Fruit fly (Drosophila melanogaster): ENCODE data around the gene CG9121.
A peak's percentile ranks its signal among the peaks of the same experiment; 100 is the strongest.

Gene CG9121

DNA sequence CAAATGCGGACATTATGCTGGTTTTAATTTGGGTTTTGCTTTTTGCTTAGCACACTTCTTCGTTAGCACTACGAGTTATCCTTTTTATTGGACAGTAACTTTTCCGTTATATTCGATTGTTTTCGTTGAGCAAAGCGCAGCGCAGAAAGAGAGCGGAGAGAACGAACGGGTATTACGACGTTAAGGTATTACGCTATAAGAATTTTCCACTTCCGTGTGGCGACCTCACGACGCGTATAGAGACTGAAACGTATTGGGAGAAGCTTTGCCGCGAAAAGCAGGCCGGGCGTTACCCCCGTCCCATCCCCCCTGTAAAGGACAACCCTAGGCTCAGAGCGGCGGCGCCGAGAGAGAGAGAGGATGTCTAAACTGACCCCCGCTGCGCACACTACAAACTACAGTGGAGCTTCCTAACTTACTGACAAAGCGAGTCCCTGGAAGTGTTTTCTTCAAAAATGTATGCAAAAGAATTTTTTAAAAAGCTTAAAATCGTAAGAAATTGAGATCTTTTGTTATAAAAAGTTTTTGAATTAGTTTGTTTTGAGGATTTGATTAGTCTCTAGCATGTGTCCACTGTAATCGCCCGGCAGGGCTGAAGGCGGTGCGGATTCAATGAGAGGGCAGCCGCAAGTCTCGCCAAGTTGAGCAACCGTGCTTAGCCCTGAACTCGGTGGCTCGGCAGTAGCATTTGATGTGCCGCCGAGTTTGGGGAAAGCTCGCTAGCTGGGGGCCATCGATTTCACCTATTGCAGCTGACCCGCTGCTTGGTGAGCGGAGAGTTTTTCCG, 46.0 kb downstream of the CG9121 start (continued):
- TF ChIP-seq eyg (GFP tag; optimal IDR thresholded peaks at IDR 0.05) (peak; percentile 93), twi (tag; optimal IDR thresholded peaks at IDR 0.05) (peak; percentile 74), Gsc (GFP tag; IDR thresholded peaks at IDR 0.05) (peak; percentile 88), Camta (GFP tag; optimal IDR thresholded peaks at IDR 0.05) (peak; percentile 92), br (optimal IDR thresholded peaks at IDR 0.05) (no peak), fd96Cb (tag; optimal IDR thresholded peaks at IDR 0.05) (peak; percentile 93), Poxn (GFP tag; IDR thresholded peaks at IDR 0.05) (peak; percentile 85), CG7786 (GFP tag; optimal IDR thresholded peaks at IDR 0.05) (peak; percentile 97), otp (GFP tag; IDR thresholded peaks at IDR 0.05) (peak; percentile 93), inv (GFP tag; IDR thresholded peaks at IDR 0.05; ENCODE audit: partially characterized antibody) (no peak), Atf-2 (GFP tag; optimal IDR thresholded peaks at IDR 0.05) (peak; percentile 90), cwo (GFP tag; optimal IDR thresholded peaks at IDR 0.05) (peak; percentile 95), ac (GFP tag; optimal IDR thresholded peaks at IDR 0.05) (peak; percentile 27), Atf6 (GFP tag; IDR thresholded peaks at IDR 0.05) (peak; percentile 96), Abd-B (GFP tag; optimal IDR thresholded peaks at IDR 0.05) (peak; percentile 91), sr (GFP tag; IDR thresholded peaks at IDR 0.05) (peak; percentile 62), NK7.1 (GFP tag; optimal IDR thresholded peaks at IDR 0.05) (peak; percentile 91), peb (GFP tag; IDR thresholded peaks at IDR 0.05) (peak; percentile 94), crol (GFP tag; IDR thresholded peaks at IDR 0.05) (peak; percentile 78), HLH3B (GFP tag; IDR thresholded peaks at IDR 0.05) (peak; percentile 97), CG2712 (tag; optimal IDR thresholded peaks at IDR 0.05) (peak; percentile 94), CrebB (tag; optimal IDR thresholded peaks at IDR 0.05) (peak; percentile 92), da (GFP tag; optimal IDR thresholded peaks at IDR 0.05) (peak; percentile 78), ab (GFP tag; optimal IDR thresholded peaks at IDR 0.05) (peak; percentile 85), D (optimal IDR thresholded peaks at IDR 0.05) (no peak), D (GFP tag; optimal IDR thresholded peaks at IDR 0.05) (peak; percentile 87), kay (GFP tag; optimal IDR thresholded peaks at IDR 0.05) (peak; percentile 87), CG12104 (GFP tag; optimal IDR thresholded peaks at IDR 0.05) (peak; percentile 89), pita (GFP tag; optimal IDR thresholded peaks at IDR 0.05) (no peak), CG13624 (GFP tag; optimal IDR thresholded peaks at IDR 0.05) (peak; percentile 97), CG7556 (GFP tag; optimal IDR thresholded peaks at IDR 0.05) (peak; percentile 96), CG15011 (GFP tag; optimal IDR thresholded peaks at IDR 0.05) (peak; percentile 93), lab (GFP tag; optimal IDR thresholded peaks at IDR 0.05) (peak; percentile 99), mam (GFP tag; optimal IDR thresholded peaks at IDR 0.05) (peak; percentile 98), unpg (GFP tag; optimal IDR thresholded peaks at IDR 0.05) (peak; percentile 95), sqz (GFP tag; optimal IDR thresholded peaks at IDR 0.05) (peak; percentile 81), Fer1 (GFP tag; optimal IDR thresholded peaks at IDR 0.05) (peak; percentile 98), CG42726 (GFP tag; IDR thresholded peaks at IDR 0.05; ENCODE audit: partially characterized antibody) (no peak), CG32767 (GFP tag; IDR thresholded peaks at IDR 0.05) (peak; percentile 93), CG14441 (GFP tag; IDR thresholded peaks at IDR 0.05) (peak; percentile 96), Sin3A (optimal IDR thresholded peaks at IDR 0.05) (no peak), dmrt11E (tag; optimal IDR thresholded peaks at IDR 0.05) (peak; percentile 82), CG11093 (GFP tag; IDR thresholded peaks at IDR 0.05) (peak; percentile 92; the same call in 2 of the 3 replicates), Mad (GFP tag; optimal IDR thresholded peaks at IDR 0.05) (peak; percentile 90), Nf-YB (GFP tag; optimal IDR thresholded peaks at IDR 0.05) (peak; percentile 75), CG10462 (GFP tag; optimal IDR thresholded peaks at IDR 0.05) (peak; percentile 86), scrt (GFP tag; optimal IDR thresholded peaks at IDR 0.05) (peak; percentile 93), shn (GFP tag; optimal IDR thresholded peaks at IDR 0.05) (peak; percentile 91), MBD-R2 (GFP tag; IDR thresholded peaks at IDR 0.05) (peak; percentile 89), az2 (GFP tag; optimal IDR thresholded peaks at IDR 0.05) (peak; percentile 94), nau (GFP tag; optimal IDR thresholded peaks at IDR 0.05) (peak; percentile 89)

Measured in whole organism, embryonic.